Fruit fly (Drosophila melanogaster) whole organism, wandering third instar larva: ENCODE measurements around the gene Ranbp16.

Experiments
- Dif ChIP-seq: fragments of 200-275, 200-300 bp; sonication (Bioruptor generic); optimal IDR thresholded peaks from 2 replicates; lab custom pipeline; 2018; ENCODE audit warnings: missing biosample characterization, missing genetic modification characterization; ENCODE audit not compliant: partially characterized antibody
- Hr78 ChIP-seq: fragments of >200 bp; optimal IDR thresholded peaks from 2 replicates; lab custom pipeline; 2017; ENCODE audit warnings: missing biosample characterization, missing genetic modification characterization
- Hr83 ChIP-seq: fragments of 200-300 bp; sonication (Bioruptor generic); optimal IDR thresholded peaks from 2 replicates; lab custom pipeline; 2016; ENCODE audit warnings: missing biosample characterization, mild to moderate bottlenecking, missing genetic modification characterization, moderate library complexity; ENCODE audit not compliant: poor library complexity, severe bottlenecking
- Mio ChIP-seq: sonication (Bioruptor generic); optimal IDR thresholded peaks from 2 replicates; lab custom pipeline; 2016; ENCODE audit warnings: missing biosample characterization, missing genetic modification characterization
- Myc ChIP-seq: fragments of >200 bp; optimal IDR thresholded peaks from 2 replicates; lab custom pipeline; 2017
- br ChIP-seq: fragments of 200-800 bp; sonication (Bioruptor generic); optimal IDR thresholded peaks from 2 replicates; lab custom pipeline; 2016; ENCODE audit warnings: missing biosample characterization, missing genetic modification characterization
- dmrt93B ChIP-seq: fragments of 200-800 bp; sonication (Bioruptor generic); optimal IDR thresholded peaks from 2 replicates; lab custom pipeline; 2018; ENCODE audit warnings: missing biosample characterization, mild to moderate bottlenecking, missing genetic modification characterization
- pan ChIP-seq: fragments of >200 bp; optimal IDR thresholded peaks from 2 replicates; lab custom pipeline; 2017
- rgr ChIP-seq: fragments of 200-800 bp; sonication (Bioruptor generic); optimal IDR thresholded peaks from 3 replicates; lab custom pipeline; 2016; ENCODE audit warnings: missing biosample characterization, mild to moderate bottlenecking, missing genetic modification characterization
- usp ChIP-seq: fragments of >200 bp; optimal IDR thresholded peaks from 2 replicates; lab custom pipeline; 2017; ENCODE audit warnings: missing biosample characterization, missing genetic modification characterization

- TF ChIP-seq Mio (GFP tag; lab: Kevin White, UChicago): no peak
- TF ChIP-seq br (GFP tag; lab: Kevin White, UChicago): no peak
- no peak for TF ChIP-seq Dif (GFP tag; lab: Kevin White, UChicago)
- TF ChIP-seq dmrt93B: no peak
- TF ChIP-seq pan (lab: Kevin White, UChicago): no peak
- no peak for TF ChIP-seq Hr83
- no peak for TF ChIP-seq usp (GFP tag; lab: Kevin White, UChicago)
- TF ChIP-seq Hr78 (GFP tag; lab: Kevin White, UChicago): no peak
- peak; percentile 30 for TF ChIP-seq rgr (GFP tag; lab: Kevin White, UChicago)
- no peak for TF ChIP-seq Myc (lab: Kevin White, UChicago)
These were observed 43.7 kb downstream of the Ranbp16 start, which contains the start of the genes MSBP and CG15916 for dm6 chrX:15889780-15890608.
